Fruit fly (Drosophila melanogaster) whole organism, embryonic: ENCODE measurements around the gene Sam-S.
A peak's percentile ranks its signal among the peaks of the same experiment; 100 is the strongest.

Experiments used
- B-H2 ChIP-seq: fragments of 200-800 bp; sonication (Bioruptor generic); optimal IDR thresholded peaks from 2 replicates; lab custom pipeline; 2018; ENCODE audit warnings: missing biosample characterization, mild to moderate bottlenecking, missing genetic modification characterization
- BEAF-32 ChIP-seq: fragments of 200-800 bp; sonication (Bioruptor generic); optimal IDR thresholded peaks from 3 replicates; lab custom pipeline; 2017; ENCODE audit warnings: missing biosample characterization, missing genetic modification characterization, mild to moderate bottlenecking, moderate library complexity, missing genetic modification reagents
- CG10543 ChIP-seq: fragments of 200-800 bp; sonication (Bioruptor generic); optimal IDR thresholded peaks from 3 replicates; lab custom pipeline; 2017; ENCODE audit warnings: missing biosample characterization, mild to moderate bottlenecking, missing genetic modification characterization, moderate library complexity
- CG12155 ChIP-seq: fragments of 200-800 bp; sonication (Bioruptor generic); optimal IDR thresholded peaks from 3 replicates; lab custom pipeline; 2016; ENCODE audit warnings: missing biosample characterization, missing genetic modification characterization
- CG12659 ChIP-seq: fragments of 200-800 bp; sonication (Bioruptor generic); optimal IDR thresholded peaks from 3 replicates; lab custom pipeline; 2017; ENCODE audit warnings: mild to moderate bottlenecking, missing biosample characterization, missing genetic modification reagents, missing genetic modification characterization
- CG12769 ChIP-seq: fragments of 200-800 bp; sonication (Bioruptor generic); optimal IDR thresholded peaks from 2 replicates; lab custom pipeline; 2019; ENCODE audit warnings: missing biosample characterization, mild to moderate bottlenecking, missing genetic modification characterization, moderate library complexity
- CG13624 ChIP-seq: fragments of 200-800 bp; sonication (Bioruptor generic); optimal IDR thresholded peaks from 2 replicates; lab custom pipeline; 2016; ENCODE audit warnings: missing biosample characterization, missing genetic modification characterization
- CG13894 ChIP-seq: fragments of 200-800 bp; sonication (Bioruptor generic); optimal IDR thresholded peaks from 3 replicates; lab custom pipeline; 2018; ENCODE audit warnings: missing biosample characterization, mild to moderate bottlenecking, missing genetic modification characterization, moderate library complexity
- CG14441 ChIP-seq: fragments of 200-800 bp; sonication (Bioruptor generic); IDR thresholded peaks from 2 replicates; pipeline ENCODE4 v1.3.6; 2022; ENCODE audit warnings: missing biosample characterization, missing genetic modification characterization
- CG15514 ChIP-seq: fragments of 200-800 bp; sonication (Bioruptor generic); optimal IDR thresholded peaks from 3 replicates; lab custom pipeline; 2017; ENCODE audit warnings: missing biosample characterization, missing genetic modification characterization, mild to moderate bottlenecking, moderate library complexity, missing genetic modification reagents
- CG15601 ChIP-seq: fragments of 200-800 bp; sonication (Bioruptor generic); optimal IDR thresholded peaks from 3 replicates; lab custom pipeline; 2019; ENCODE audit warnings: missing biosample characterization, mild to moderate bottlenecking, missing genetic modification characterization, moderate library complexity
- CG16779 ChIP-seq: fragments of 200-800 bp; sonication (Bioruptor generic); IDR thresholded peaks from 2 replicates; pipeline ENCODE4 v1.3.6; 2022; ENCODE audit warnings: missing biosample characterization, missing genetic modification characterization
- CG17829 ChIP-seq: fragments of 200-800 bp; optimal IDR thresholded peaks from 2 replicates; lab custom pipeline; 2019; ENCODE audit warnings: missing biosample characterization, mild to moderate bottlenecking, missing genetic modification characterization, moderate library complexity
- CG2120 ChIP-seq: fragments of 200-800 bp; sonication (Bioruptor generic); optimal IDR thresholded peaks from 3 replicates; lab custom pipeline; 2016; ENCODE audit warnings: missing biosample characterization, missing genetic modification characterization
- CG2712 ChIP-seq: fragments of 200-800 bp; optimal IDR thresholded peaks from 3 replicates; lab custom pipeline; 2019; ENCODE audit warnings: missing biosample characterization, mild to moderate bottlenecking, missing genetic modification characterization, moderate library complexity
- CG4617 ChIP-seq: fragments of 200-800 bp; sonication (Bioruptor generic); optimal IDR thresholded peaks from 3 replicates; lab custom pipeline; 2016; ENCODE audit warnings: missing biosample characterization, missing genetic modification characterization, borderline replicate concordance
- CG7357 ChIP-seq: fragments of 200-800 bp; sonication (Bioruptor generic); IDR thresholded peaks from 3 replicates; pipeline ENCODE4 v1.3.6; 2022; ENCODE audit warnings: missing biosample characterization, missing genetic modification characterization
- CG7745 ChIP-seq: fragments of 200-800 bp; sonication (Bioruptor generic); optimal IDR thresholded peaks from 2 replicates; lab custom pipeline; 2018; ENCODE audit warnings: missing biosample characterization, mild to moderate bottlenecking, missing genetic modification characterization, moderate library complexity
- CG8290 ChIP-seq, 3 experiments: fragments of 200-800 bp; sonication (Bioruptor generic); optimal IDR thresholded peaks; 2 replicates each; lab custom pipeline; 2016 to 2019; ENCODE audit warnings: missing biosample characterization in 3 of 3, missing genetic modification characterization in 3 of 3, mild to moderate bottlenecking in 2 of 3, moderate library complexity in 1 of 3
- CG9797 ChIP-seq: fragments of 200-800 bp; sonication (Bioruptor generic); optimal IDR thresholded peaks from 3 replicates; lab custom pipeline; 2018; ENCODE audit warnings: missing biosample characterization, mild to moderate bottlenecking, missing genetic modification characterization
- CG9817 ChIP-seq: fragments of 200-800 bp; sonication (Bioruptor generic); optimal IDR thresholded peaks from 2 replicates; lab custom pipeline; 2018; ENCODE audit warnings: missing biosample characterization, mild to moderate bottlenecking, missing genetic modification characterization, moderate library complexity
- CHES-1-like ChIP-seq: fragments of 200-800 bp; sonication (Bioruptor generic); optimal IDR thresholded peaks from 2 replicates; lab custom pipeline; 2016; ENCODE audit warnings: missing biosample characterization, missing genetic modification characterization
- Dip2 ChIP-seq: fragments of 200-800 bp; sonication (Bioruptor generic); IDR thresholded peaks from 2 replicates; pipeline ENCODE4 v1.3.6; 2022; ENCODE audit warnings: missing biosample characterization, missing genetic modification characterization
- Fer3 ChIP-seq: fragments of 200-800 bp; sonication (Bioruptor generic); optimal IDR thresholded peaks from 2 replicates; lab custom pipeline; 2018; ENCODE audit warnings: missing biosample characterization, mild to moderate bottlenecking, missing genetic modification characterization, moderate library complexity
- HLH54F ChIP-seq: fragments of 200-800 bp; sonication (Bioruptor generic); optimal IDR thresholded peaks from 3 replicates; lab custom pipeline; 2016; ENCODE audit warnings: missing biosample characterization, missing genetic modification characterization
- HmgZ ChIP-seq: fragments of 200-800 bp; sonication (Bioruptor generic); optimal IDR thresholded peaks from 2 replicates; lab custom pipeline; 2018; ENCODE audit warnings: missing biosample characterization, mild to moderate bottlenecking, missing genetic modification characterization
- Hmr ChIP-seq: fragments of 200-800 bp; sonication (Bioruptor generic); optimal IDR thresholded peaks from 3 replicates; lab custom pipeline; 2017; ENCODE audit warnings: mild to moderate bottlenecking, missing biosample characterization, missing genetic modification reagents, missing genetic modification characterization
- Kr ChIP-seq: fragments of 200-800 bp; sonication (Bioruptor generic); optimal IDR thresholded peaks from 2 replicates; lab custom pipeline; 2017; ENCODE audit warnings: missing biosample characterization, mild to moderate bottlenecking, missing genetic modification characterization
- MESR4 ChIP-seq: fragments of 200-800 bp; sonication (Bioruptor generic); optimal IDR thresholded peaks from 2 replicates; lab custom pipeline; 2018; ENCODE audit warnings: missing biosample characterization, mild to moderate bottlenecking, missing genetic modification characterization, moderate library complexity
- Med ChIP-seq: fragments of 200-800 bp; sonication (Bioruptor generic); peaks from one replicate; lab custom pipeline; 2016; ENCODE audit warnings: missing biosample characterization, missing genetic modification characterization, mild to moderate bottlenecking, inconsistent platforms, moderate library complexity
- Myb ChIP-seq: fragments of 200-800 bp; sonication (Bioruptor generic); optimal IDR thresholded peaks from 2 replicates; lab custom pipeline; 2016; ENCODE audit warnings: missing biosample characterization, missing genetic modification characterization
- Nf-YA ChIP-seq: fragments of 200-800 bp; sonication (Bioruptor generic); IDR thresholded peaks from 2 replicates; pipeline ENCODE4 v1.3.6; 2022; ENCODE audit warnings: missing biosample characterization, missing genetic modification characterization
- PHDP ChIP-seq: fragments of 200-800 bp; sonication (Bioruptor generic); optimal IDR thresholded peaks from 3 replicates; lab custom pipeline; 2018; ENCODE audit warnings: missing biosample characterization, mild to moderate bottlenecking, missing genetic modification characterization, moderate library complexity
- Rx ChIP-seq: fragments of 200-800 bp; sonication (Bioruptor generic); IDR thresholded peaks from 2 replicates; pipeline ENCODE4 v1.3.6; 2022; ENCODE audit warnings: missing biosample characterization, missing genetic modification characterization
- Six4 ChIP-seq: fragments of 200-800 bp; sonication (Bioruptor generic); optimal IDR thresholded peaks from 2 replicates; lab custom pipeline; 2016; ENCODE audit warnings: missing biosample characterization, missing genetic modification characterization
- Ssrp ChIP-seq: fragments of 200-800 bp; sonication (Bioruptor generic); optimal IDR thresholded peaks from 2 replicates; lab custom pipeline; 2018; ENCODE audit warnings: missing biosample characterization, mild to moderate bottlenecking, missing genetic modification characterization, moderate library complexity
- Stat92E ChIP-seq, 3 experiments: fragments of >200 bp in 2 of 3; fragments of 200-800 bp in 1 of 3; sonication (Bioruptor generic) in 1 of 3; optimal IDR thresholded peaks; 2 replicates each; lab custom pipeline; 2017 to 2019; ENCODE audit warnings: missing biosample characterization in 3 of 3, missing genetic modification characterization in 3 of 3, mild to moderate bottlenecking in 1 of 3, moderate library complexity in 1 of 3
- YL-1 ChIP-seq: fragments of 200-800 bp; sonication (Bioruptor generic); optimal IDR thresholded peaks from 3 replicates; lab custom pipeline; 2017; ENCODE audit warnings: missing biosample characterization, mild to moderate bottlenecking, missing genetic modification characterization
- corto ChIP-seq: fragments of 200-800 bp; sonication (Bioruptor generic); optimal IDR thresholded peaks from 2 replicates; lab custom pipeline; 2016; ENCODE audit warnings: missing biosample characterization, mild to moderate bottlenecking, missing genetic modification characterization, moderate library complexity
- gro ChIP-seq: fragments of 200-800 bp; sonication (Bioruptor generic); optimal IDR thresholded peaks from 2 replicates; lab custom pipeline; 2016; ENCODE audit warnings: missing biosample characterization, missing genetic modification characterization
- hkb ChIP-seq, 2 experiments: fragments of 200-800 bp in 1 of 2; fragments of >200 bp in 1 of 2; sonication (Bioruptor generic) in 1 of 2; IDR thresholded peaks in 1 of 2; optimal IDR thresholded peaks in 1 of 2; 2 replicates each; pipeline versions ENCODE4 v1.3.6 to Lab custom; 2017 to 2022; ENCODE audit warnings: missing biosample characterization in 1 of 2, missing genetic modification characterization in 1 of 2
- insv ChIP-seq, 2 experiments: fragments of 200-800 bp; sonication (Bioruptor generic); optimal IDR thresholded peaks; 3 replicates each; lab custom pipeline; 2016 to 2018; ENCODE audit warnings: missing biosample characterization in 2 of 2, missing genetic modification characterization in 2 of 2
- lbe ChIP-seq: fragments of 200-800 bp; sonication (Bioruptor generic); optimal IDR thresholded peaks from 2 replicates; lab custom pipeline; 2016; ENCODE audit warnings: missing biosample characterization, mild to moderate bottlenecking, missing genetic modification characterization
- lilli ChIP-seq: fragments of 200-800 bp; sonication (Bioruptor generic); optimal IDR thresholded peaks from 3 replicates; lab custom pipeline; 2016; ENCODE audit warnings: missing biosample characterization, missing genetic modification characterization
- p53 ChIP-seq: fragments of 200-800 bp; sonication (Bioruptor generic); optimal IDR thresholded peaks from 2 replicates; lab custom pipeline; 2016; ENCODE audit warnings: missing biosample characterization, missing genetic modification characterization
- pzg ChIP-seq: fragments of 200-800 bp; sonication (Bioruptor generic); optimal IDR thresholded peaks from 3 replicates; lab custom pipeline; 2018; ENCODE audit warnings: missing biosample characterization, mild to moderate bottlenecking, missing genetic modification characterization, moderate library complexity
- sqz ChIP-seq: fragments of 200-800 bp; sonication (Bioruptor generic); optimal IDR thresholded peaks from 3 replicates; lab custom pipeline; 2018; ENCODE audit warnings: missing biosample characterization, mild to moderate bottlenecking, missing genetic modification characterization
- sug ChIP-seq: fragments of 200-800 bp; optimal IDR thresholded peaks from 2 replicates; lab custom pipeline; 2019; ENCODE audit warnings: missing biosample characterization, mild to moderate bottlenecking, missing genetic modification characterization, moderate library complexity
- trem ChIP-seq: fragments of 200-800 bp; optimal IDR thresholded peaks from 3 replicates; lab custom pipeline; 2019; ENCODE audit warnings: missing biosample characterization, mild to moderate bottlenecking, missing genetic modification characterization, moderate library complexity

Sam-S gene

dm6 chr2L:155994-156393 is 49.3 kb downstream of the Sam-S start, which contains the start of gene CG3436 (continued):
- TF ChIP-seq BEAF-32 (GFP tag; lab: Kevin White, UChicago) (peak; percentile 71), CG16779 (GFP tag; lab: Robert Waterston, UW) (no peak), CG4617 (GFP tag; lab: Kevin White, UChicago) (peak; percentile 96), sqz (peak; percentile 70), CG9797 (GFP tag; lab: Kevin White, UChicago) (peak; percentile 86), gro (GFP tag; lab: Kevin White, UChicago) (peak; percentile 38), PHDP (peak; percentile 27), Med (peak; percentile 82), HLH54F (no peak), CG9817 (tag; lab: Kevin White, UChicago) (peak; percentile 17), CG2712 (peak; percentile 41), Kr (GFP tag; lab: Kevin White, UChicago) (no peak), CG10543 (no peak), CG7357 (GFP tag; lab: Robert Waterston, UW) (peak; percentile 81; the same call in 2 of the 3 replicates), Fer3 (tag; lab: Kevin White, UChicago) (no peak), CG7745 (tag; lab: Kevin White, UChicago) (no peak), CG15514 (GFP tag; lab: Kevin White, UChicago) (peak; percentile 73), CG15601 (tag; lab: Kevin White, UChicago) (peak; percentile 8), CG12659 (GFP tag; lab: Kevin White, UChicago) (peak; percentile 68), Stat92E (GFP tag; optimal IDR thresholded peaks at IDR 0.05; lab: Kevin White, UChicago) (peak in 1 of 3 experiments; percentile 2), Myb (GFP tag; lab: Kevin White, UChicago) (peak; percentile 48), CG17829 (peak; percentile 15), CG12769 (no peak), lbe (GFP tag; lab: Kevin White, UChicago) (peak; percentile 11), sug (tag; lab: Kevin White, UChicago) (peak; percentile 37), CG13894 (tag; lab: Kevin White, UChicago) (peak; percentile 38), Rx (GFP tag; lab: Robert Waterston, UW) (no peak), CG12155 (GFP tag; lab: Kevin White, UChicago) (no peak), HmgZ (tag; lab: Kevin White, UChicago) (peak; percentile 55), CHES-1-like (GFP tag; lab: Kevin White, UChicago) (peak; percentile 40), pzg (GFP tag; lab: Kevin White, UChicago) (peak; percentile 91), B-H2 (GFP tag; lab: Kevin White, UChicago) (peak; percentile 47), insv (GFP tag; optimal IDR thresholded peaks at IDR 0.05; lab: Kevin White, UChicago) (peak in 1 of 2 experiments; percentile 4), CG8290 (GFP tag; optimal IDR thresholded peaks at IDR 0.05; lab: Kevin White, UChicago) (no peak), CG8290 (tag; optimal IDR thresholded peaks at IDR 0.05; lab: Kevin White, UChicago) (peak in 1 of 2 experiments; percentile 38), CG14441 (GFP tag; lab: Robert Waterston, UW) (no peak), CG2120 (peak; percentile 12), corto (GFP tag; lab: Kevin White, UChicago) (no peak), Hmr (GFP tag; lab: Kevin White, UChicago) (peak; percentile 27), Dip2 (GFP tag; lab: Robert Waterston, UW) (no peak), hkb (optimal IDR thresholded peaks at IDR 0.05; lab: Kevin White, UChicago) (peak; percentile 42), hkb (GFP tag; IDR thresholded peaks at IDR 0.05; lab: Robert Waterston, UW) (no peak), p53 (peak; percentile 7), Nf-YA (no peak), YL-1 (peak; percentile 62), Six4 (no peak), lilli (peak; percentile 12), MESR4 (GFP tag; lab: Kevin White, UChicago) (peak; percentile 44), trem (tag; lab: Kevin White, UChicago) (peak; percentile 59), Ssrp (tag; lab: Kevin White, UChicago) (peak; percentile 6), CG13624 (GFP tag; lab: Kevin White, UChicago) (peak; percentile 14)
